Fruit fly (Drosophila melanogaster) whole organism, embryonic: ENCODE results near the gene CG13001.

Source experiments
- Ada2b ChIP-seq: fragments of 200-800 bp; sonication (Bioruptor generic); IDR thresholded peaks from 2 replicates; pipeline ENCODE4 v1.3.6; 2022; ENCODE audit warnings: missing biosample characterization, missing genetic modification characterization
- CG1024 ChIP-seq: fragments of 200-800 bp; sonication (Bioruptor generic); IDR thresholded peaks from 2 replicates; pipeline ENCODE4 v1.3.6; 2022; ENCODE audit warnings: missing biosample characterization, missing genetic modification characterization
- CG10959 ChIP-seq: fragments of 200-800 bp; sonication (Bioruptor generic); IDR thresholded peaks from 2 replicates; pipeline ENCODE4 v1.3.6; 2022; ENCODE audit warnings: missing biosample characterization, missing genetic modification characterization
- CG12071 ChIP-seq: fragments of 200-800 bp; sonication (Bioruptor generic); optimal IDR thresholded peaks from 3 replicates; lab custom pipeline; 2018; ENCODE audit warnings: missing biosample characterization, mild to moderate bottlenecking, missing genetic modification characterization
- CG12659 ChIP-seq: fragments of 200-800 bp; sonication (Bioruptor generic); optimal IDR thresholded peaks from 3 replicates; lab custom pipeline; 2017; ENCODE audit warnings: mild to moderate bottlenecking, missing biosample characterization, missing genetic modification reagents, missing genetic modification characterization
- CG13123 ChIP-seq: fragments of 200-800 bp; sonication (Bioruptor generic); optimal IDR thresholded peaks from 2 replicates; lab custom pipeline; 2016; ENCODE audit warnings: missing biosample characterization, missing genetic modification characterization
- CG13894 ChIP-seq: fragments of 200-800 bp; sonication (Bioruptor generic); optimal IDR thresholded peaks from 3 replicates; lab custom pipeline; 2018; ENCODE audit warnings: missing biosample characterization, mild to moderate bottlenecking, missing genetic modification characterization, moderate library complexity
- CG15073 ChIP-seq: fragments of 200-800 bp; sonication (Bioruptor generic); optimal IDR thresholded peaks from 2 replicates; lab custom pipeline; 2016; ENCODE audit warnings: missing biosample characterization, missing genetic modification characterization
- CG17186 ChIP-seq: fragments of 200-800 bp; sonication (Bioruptor generic); optimal IDR thresholded peaks from 3 replicates; lab custom pipeline; 2017; ENCODE audit warnings: missing biosample characterization, missing genetic modification reagents, missing genetic modification characterization
- CG17802 ChIP-seq: fragments of 200-800 bp; sonication (Bioruptor generic); optimal IDR thresholded peaks from 2 replicates; lab custom pipeline; 2018; ENCODE audit warnings: missing biosample characterization, mild to moderate bottlenecking, missing genetic modification characterization, moderate library complexity
- CG17829 ChIP-seq: fragments of 200-800 bp; optimal IDR thresholded peaks from 2 replicates; lab custom pipeline; 2019; ENCODE audit warnings: missing biosample characterization, mild to moderate bottlenecking, missing genetic modification characterization, moderate library complexity
- CG1792 ChIP-seq: fragments of 200-800 bp; sonication (Bioruptor generic); optimal IDR thresholded peaks from 2 replicates; lab custom pipeline; 2016; ENCODE audit warnings: missing biosample characterization, missing genetic modification characterization
- CG18619 ChIP-seq: fragments of 200-800 bp; sonication (Bioruptor generic); optimal IDR thresholded peaks from 3 replicates; lab custom pipeline; 2017; ENCODE audit warnings: missing biosample characterization, mild to moderate bottlenecking, missing genetic modification characterization
- CG2712 ChIP-seq: fragments of 200-800 bp; optimal IDR thresholded peaks from 3 replicates; lab custom pipeline; 2019; ENCODE audit warnings: missing biosample characterization, mild to moderate bottlenecking, missing genetic modification characterization, moderate library complexity
- CG34224 ChIP-seq: fragments of 200-800 bp; sonication (Bioruptor generic); IDR thresholded peaks from 3 replicates; pipeline ENCODE4 v1.3.6; 2022; ENCODE audit warnings: missing biosample characterization, missing genetic modification characterization; ENCODE audit not compliant: partially characterized antibody
- CG42726 ChIP-seq: fragments of 200-800 bp; sonication (Bioruptor generic); IDR thresholded peaks from 2 replicates; pipeline ENCODE4 v1.3.6; 2022; ENCODE audit warnings: missing biosample characterization, missing genetic modification characterization; ENCODE audit not compliant: partially characterized antibody
- CG7839 ChIP-seq: fragments of 200-800 bp; sonication (Bioruptor generic); optimal IDR thresholded peaks from 3 replicates; lab custom pipeline; 2018; ENCODE audit warnings: missing biosample characterization, mild to moderate bottlenecking, missing genetic modification characterization, moderate library complexity
- CG8089 ChIP-seq: fragments of 200-800 bp; sonication (Bioruptor generic); optimal IDR thresholded peaks from 3 replicates; lab custom pipeline; 2016; ENCODE audit warnings: missing biosample characterization, missing genetic modification characterization
- CG8924 ChIP-seq: fragments of 200-800 bp; optimal IDR thresholded peaks from 3 replicates; lab custom pipeline; 2019; ENCODE audit warnings: missing biosample characterization, mild to moderate bottlenecking, missing genetic modification characterization, moderate library complexity
- CG8944 ChIP-seq: fragments of 200-800 bp; sonication (Bioruptor generic); optimal IDR thresholded peaks from 3 replicates; lab custom pipeline; 2016; ENCODE audit warnings: missing biosample characterization, missing genetic modification characterization
- CG9932 ChIP-seq: fragments of 200-800 bp; sonication (Bioruptor generic); IDR thresholded peaks from 2 replicates; pipeline ENCODE4 v1.3.6; 2022; ENCODE audit warnings: missing biosample characterization, missing genetic modification characterization
- CoRest ChIP-seq: fragments of 200-800 bp; sonication (Bioruptor generic); optimal IDR thresholded peaks from 3 replicates; lab custom pipeline; 2018; ENCODE audit warnings: missing biosample characterization, mild to moderate bottlenecking, missing genetic modification characterization, moderate library complexity
- Doc3 ChIP-seq: fragments of 200-800 bp; sonication (Bioruptor generic); IDR thresholded peaks from 3 replicates; pipeline ENCODE4 v1.3.6; 2022; ENCODE audit warnings: missing biosample characterization, missing genetic modification characterization; ENCODE audit not compliant: partially characterized antibody
- Ets65A ChIP-seq: fragments of 200-800 bp; sonication (Bioruptor generic); peaks from one replicate; lab custom pipeline; 2016; ENCODE audit warnings: missing biosample characterization, missing genetic modification characterization
- Kr ChIP-seq: fragments of 200-800 bp; sonication (Bioruptor generic); optimal IDR thresholded peaks from 2 replicates; lab custom pipeline; 2017; ENCODE audit warnings: missing biosample characterization, mild to moderate bottlenecking, missing genetic modification characterization
- MBD-R2 ChIP-seq: fragments of 200-800 bp; sonication (Bioruptor generic); IDR thresholded peaks from 2 replicates; pipeline ENCODE4 v1.3.6; 2022; ENCODE audit warnings: missing biosample characterization, missing genetic modification characterization
- Med ChIP-seq: fragments of 200-800 bp; sonication (Bioruptor generic); peaks from one replicate; lab custom pipeline; 2016; ENCODE audit warnings: missing biosample characterization, missing genetic modification characterization, mild to moderate bottlenecking, inconsistent platforms, moderate library complexity
- Pdp1 ChIP-seq, 2 experiments: fragments of 200-800 bp; sonication (Bioruptor generic); optimal IDR thresholded peaks; 3 replicates each; lab custom pipeline; 2016; ENCODE audit warnings: missing biosample characterization in 2 of 2, missing genetic modification characterization in 2 of 2, mild to moderate bottlenecking in 1 of 2, moderate library complexity in 1 of 2
- Sry-δ ChIP-seq: fragments of 200-800 bp; sonication (Bioruptor generic); optimal IDR thresholded peaks from 2 replicates; lab custom pipeline; 2016; ENCODE audit warnings: missing biosample characterization, missing genetic modification characterization
- Vsx1 ChIP-seq: fragments of 200-800 bp; sonication (Bioruptor generic); optimal IDR thresholded peaks from 2 replicates; lab custom pipeline; 2017; ENCODE audit warnings: missing biosample characterization, mild to moderate bottlenecking, missing genetic modification characterization, missing genetic modification reagents
- al ChIP-seq: fragments of 200-800 bp; sonication (Bioruptor generic); IDR thresholded peaks from 2 replicates; pipeline ENCODE4 v1.3.6; 2022; ENCODE audit warnings: missing biosample characterization, missing genetic modification characterization
- ap ChIP-seq: fragments of 200-800 bp; sonication (Bioruptor generic); IDR thresholded peaks from 2 replicates; pipeline ENCODE4 v1.3.6; 2022; ENCODE audit warnings: missing biosample characterization, missing genetic modification characterization
- bigmax ChIP-seq: fragments of 200-800 bp; sonication (Bioruptor generic); optimal IDR thresholded peaks from 2 replicates; lab custom pipeline; 2018; ENCODE audit warnings: missing biosample characterization, mild to moderate bottlenecking, missing genetic modification characterization
- bsh ChIP-seq, 2 experiments: fragments of 200-800 bp; sonication (Bioruptor generic); optimal IDR thresholded peaks; 2 replicates each; lab custom pipeline; 2017 to 2018; ENCODE audit warnings: mild to moderate bottlenecking in 2 of 2, missing biosample characterization in 2 of 2, missing genetic modification characterization in 2 of 2, moderate library complexity in 1 of 2
- cg ChIP-seq: fragments of 200-800 bp; sonication (Bioruptor generic); optimal IDR thresholded peaks from 3 replicates; lab custom pipeline; 2019; ENCODE audit warnings: missing biosample characterization, mild to moderate bottlenecking, missing genetic modification characterization, moderate library complexity
- chinmo ChIP-seq: fragments of 200-800 bp; sonication (Bioruptor generic); IDR thresholded peaks from 4 replicates; pipeline ENCODE4 v1.3.6; 2022; ENCODE audit warnings: missing biosample characterization, missing genetic modification characterization; ENCODE audit not compliant: partially characterized antibody
- crol ChIP-seq: fragments of 200-800 bp; sonication (Bioruptor generic); IDR thresholded peaks from 2 replicates; pipeline ENCODE4 v1.3.6; 2022; ENCODE audit warnings: missing biosample characterization, missing genetic modification characterization
- dmrt11E ChIP-seq: fragments of 200-800 bp; sonication (Bioruptor generic); optimal IDR thresholded peaks from 3 replicates; lab custom pipeline; 2018; ENCODE audit warnings: missing biosample characterization, mild to moderate bottlenecking, missing genetic modification characterization, moderate library complexity
- grau ChIP-seq: fragments of 200-800 bp; optimal IDR thresholded peaks from 3 replicates; lab custom pipeline; 2019; ENCODE audit warnings: missing biosample characterization, mild to moderate bottlenecking, missing genetic modification characterization, moderate library complexity
- her ChIP-seq: fragments of 200-800 bp; sonication (Bioruptor generic); optimal IDR thresholded peaks from 2 replicates; lab custom pipeline; 2016; ENCODE audit warnings: missing biosample characterization, missing genetic modification characterization
- inv ChIP-seq: fragments of 200-800 bp; sonication (Bioruptor generic); IDR thresholded peaks from 2 replicates; pipeline ENCODE4 v1.3.6; 2022; ENCODE audit warnings: missing biosample characterization, missing genetic modification characterization; ENCODE audit not compliant: partially characterized antibody
- lilli ChIP-seq: fragments of 200-800 bp; sonication (Bioruptor generic); optimal IDR thresholded peaks from 3 replicates; lab custom pipeline; 2016; ENCODE audit warnings: missing biosample characterization, missing genetic modification characterization
- mam ChIP-seq: fragments of 200-800 bp; sonication (Bioruptor generic); optimal IDR thresholded peaks from 3 replicates; lab custom pipeline; 2016; ENCODE audit warnings: missing biosample characterization, missing genetic modification characterization
- mirr ChIP-seq: fragments of 200-800 bp; sonication (Bioruptor generic); optimal IDR thresholded peaks from 3 replicates; lab custom pipeline; 2018; ENCODE audit warnings: missing biosample characterization, mild to moderate bottlenecking, missing genetic modification characterization
- phol ChIP-seq: fragments of 200-800 bp; sonication (Bioruptor generic); optimal IDR thresholded peaks from 3 replicates; lab custom pipeline; 2018; ENCODE audit warnings: missing biosample characterization, mild to moderate bottlenecking, missing genetic modification characterization, moderate library complexity
- sob ChIP-seq: fragments of 200-800 bp; sonication (Bioruptor generic); IDR thresholded peaks from 2 replicates; pipeline ENCODE4 v1.3.6; 2022; ENCODE audit warnings: missing biosample characterization, missing genetic modification characterization
- sqz ChIP-seq: fragments of 200-800 bp; sonication (Bioruptor generic); optimal IDR thresholded peaks from 3 replicates; lab custom pipeline; 2018; ENCODE audit warnings: missing biosample characterization, mild to moderate bottlenecking, missing genetic modification characterization
- ssp ChIP-seq: fragments of 200-800 bp; sonication (Bioruptor generic); IDR thresholded peaks from 2 replicates; pipeline ENCODE4 v1.3.6; 2022; ENCODE audit warnings: missing biosample characterization, missing genetic modification characterization
- vnd ChIP-seq: fragments of 200-800 bp; sonication (Bioruptor generic); IDR thresholded peaks from 3 replicates; pipeline ENCODE4 v1.3.6; 2022; ENCODE audit warnings: missing biosample characterization, missing genetic modification characterization; ENCODE audit not compliant: partially characterized antibody

The CG13001 gene

dm6 chrX:16968148-16968823, 25.6 kb upstream of the CG13001 start, which contains the start of gene Ubr1 (continued):
- peak; percentile 38 for TF ChIP-seq her
- peak; percentile 62 for TF ChIP-seq sqz (GFP tag; lab: Kevin White, UChicago)
- peak; percentile 50 for TF ChIP-seq CG17829 (tag; lab: Kevin White, UChicago)
- TF ChIP-seq al (GFP tag; lab: Robert Waterston, UW) = no peak
- TF ChIP-seq Sry-δ (GFP tag; lab: Kevin White, UChicago) = peak; percentile 86
- TF ChIP-seq Ada2b (GFP tag; lab: Robert Waterston, UW) = no peak
- TF ChIP-seq CG1792 = peak; percentile 34
- peak; percentile 6 for TF ChIP-seq mam (GFP tag; lab: Kevin White, UChicago)
- peak; percentile 31 for TF ChIP-seq CG8089 (GFP tag; lab: Kevin White, UChicago)
- peak; percentile 92 for TF ChIP-seq CG34224
- TF ChIP-seq CG17186 (GFP tag; lab: Kevin White, UChicago) = peak; percentile 51
- TF ChIP-seq CG7839 (tag; lab: Kevin White, UChicago) = peak; percentile 2
- TF ChIP-seq CG18619 (GFP tag; lab: Kevin White, UChicago) = no peak
- TF ChIP-seq dmrt11E (tag; lab: Kevin White, UChicago) = no peak
- no peak for TF ChIP-seq Kr
- peak; percentile 23 for TF ChIP-seq CG2712
- TF ChIP-seq CG8944 (GFP tag; lab: Kevin White, UChicago) = no peak
- peak; percentile 31 for TF ChIP-seq CG8924 (tag; lab: Kevin White, UChicago)
- TF ChIP-seq Ets65A (GFP tag; lab: Kevin White, UChicago) = peak; percentile 19
- peak; percentile 95 for TF ChIP-seq CG42726 (GFP tag; lab: Robert Waterston, UW)
- TF ChIP-seq CG13894 (tag; lab: Kevin White, UChicago) = peak; percentile 45
- TF ChIP-seq CG12071 (GFP tag; lab: Kevin White, UChicago) = no peak
- TF ChIP-seq ssp (GFP tag; lab: Robert Waterston, UW) = peak; percentile 98
- TF ChIP-seq CG9932 (GFP tag; lab: Robert Waterston, UW) = peak; percentile 47; the same call in 1 of the 2 replicates
- TF ChIP-seq cg = peak; percentile 72
- TF ChIP-seq CG13123 = peak; percentile 39
- TF ChIP-seq Med (GFP tag; lab: Kevin White, UChicago) = peak; percentile 89
- TF ChIP-seq bigmax (GFP tag; lab: Kevin White, UChicago) = peak; percentile 78
- TF ChIP-seq CG10959 = no peak
- no peak for TF ChIP-seq CG15073 (GFP tag; lab: Kevin White, UChicago)
- TF ChIP-seq ap (GFP tag; lab: Robert Waterston, UW) = no peak
- TF ChIP-seq lilli (GFP tag; lab: Kevin White, UChicago) = no peak
- peak in 1 of 2 experiments; percentile 91 for TF ChIP-seq Pdp1 (GFP tag; optimal IDR thresholded peaks at IDR 0.05; lab: Kevin White, UChicago)
- peak; percentile 65 for TF ChIP-seq Doc3 (GFP tag; lab: Robert Waterston, UW)
- TF ChIP-seq inv = peak; percentile 88
- peak; percentile 93 for TF ChIP-seq chinmo (GFP tag; lab: Robert Waterston, UW)
- TF ChIP-seq CG12659 (GFP tag; lab: Kevin White, UChicago) = peak; percentile 67
- peak; percentile 94 for TF ChIP-seq vnd (GFP tag; lab: Robert Waterston, UW)
- peak; percentile 89 for TF ChIP-seq CG1024 (GFP tag; lab: Robert Waterston, UW)
- peak; percentile 79 for TF ChIP-seq CG17802 (tag; lab: Kevin White, UChicago)
- no peak for TF ChIP-seq crol (GFP tag; lab: Robert Waterston, UW)
- peak; percentile 45 for TF ChIP-seq sob (GFP tag; lab: Robert Waterston, UW)
- peak; percentile 12 for TF ChIP-seq mirr (GFP tag; lab: Kevin White, UChicago)
- no peak for TF ChIP-seq grau (tag; lab: Kevin White, UChicago)
- peak in 1 of 2 experiments; percentile 85 for TF ChIP-seq bsh (GFP tag; optimal IDR thresholded peaks at IDR 0.05; lab: Kevin White, UChicago)
- TF ChIP-seq Vsx1 (GFP tag; lab: Kevin White, UChicago) = no peak
- peak; percentile 24 for TF ChIP-seq CoRest
- peak; percentile 73 for TF ChIP-seq phol (tag; lab: Kevin White, UChicago)
- TF ChIP-seq MBD-R2 = peak; percentile 56
